Worm (Caenorhabditis elegans) whole organism, young adult: Measurements from ENCODE around the gene W03F9.2.

Experiments
- ZK185.1 ChIP-seq: sonication (generic microtip); optimal IDR thresholded peaks from 2 replicates; lab custom pipeline; 2016; ENCODE audit warnings: mild to moderate bottlenecking, missing genetic modification characterization, missing compliant biosample characterization; ENCODE audit not compliant: poor library complexity, severe bottlenecking
- akir-1 ChIP-seq: fragments of 200-800 bp; sonication (Bioruptor generic); optimal IDR thresholded peaks from 2 replicates; lab custom pipeline; 2018; ENCODE audit warnings: mild to moderate bottlenecking, missing genetic modification characterization, moderate library complexity, missing compliant biosample characterization
- athp-1 ChIP-seq: sonication (generic microtip); optimal IDR thresholded peaks from 2 replicates; lab custom pipeline; 2017; ENCODE audit warnings: mild to moderate bottlenecking, missing genetic modification characterization, missing compliant biosample characterization
- dpff-1 ChIP-seq: sonication (generic microtip); optimal IDR thresholded peaks from 2 replicates; lab custom pipeline; 2017; ENCODE audit warnings: mild to moderate bottlenecking, missing genetic modification characterization, missing compliant biosample characterization
- egrh-3 ChIP-seq: fragments of 200-800 bp; sonication (Bioruptor generic); IDR thresholded peaks from 2 replicates; pipeline ENCODE4 v1.3.6; 2022; ENCODE audit warnings: missing genetic modification reagents, missing genetic modification characterization, missing compliant biosample characterization
- gei-17 ChIP-seq: fragments of 200-800 bp; sonication (Bioruptor generic); optimal IDR thresholded peaks from 2 replicates; lab custom pipeline; 2018; ENCODE audit warnings: mild to moderate bottlenecking, missing genetic modification characterization, missing compliant biosample characterization
- lag-1 ChIP-seq: fragments of 200-800 bp; sonication (Bioruptor generic); IDR thresholded peaks from 2 replicates; pipeline ENCODE4 v1.3.6; 2022; ENCODE audit warnings: missing genetic modification reagents, missing genetic modification characterization, missing compliant biosample characterization
- lir-1 ChIP-seq: fragments of 200-800 bp; sonication (Bioruptor generic); conservative IDR thresholded peaks from 2 replicates; pipeline ENCODE4 v1.3.6; 2022; ENCODE audit warnings: missing genetic modification reagents, missing genetic modification characterization, missing compliant biosample characterization
- nfya-2 ChIP-seq: fragments of 200-800 bp; sonication (Bioruptor generic); IDR thresholded peaks from 2 replicates; pipeline ENCODE4 v1.3.6; 2022; ENCODE audit warnings: missing genetic modification reagents, missing genetic modification characterization, missing compliant biosample characterization
- nhr-80 ChIP-seq: sonication (generic microtip); optimal IDR thresholded peaks from 2 replicates; lab custom pipeline; 2016; ENCODE audit warnings: missing genetic modification characterization, missing compliant biosample characterization
- pha-4 ChIP-seq: fragments of 150-350 bp; sonication (generic microtip); optimal IDR thresholded peaks from 2 replicates; lab custom pipeline; 2014; ENCODE audit warnings: missing biosample characterization, missing genetic modification reagents, missing genetic modification characterization
- snpc-4 ChIP-seq, 5 experiments: fragments of 150-350 bp in 1 of 5; sonication (generic microtip) in 4 of 5; optimal IDR thresholded peaks; 2 replicates each; lab custom pipeline; 2014 to 2018; ENCODE audit warnings: missing genetic modification characterization in 5 of 5, missing biosample characterization in 3 of 5, antibody characterized with exemption in 2 of 5, mild to moderate bottlenecking in 2 of 5, missing compliant biosample characterization in 2 of 5, missing genotype in 2 of 5, moderate library complexity in 2 of 5, missing genetic modification reagents in 1 of 5
- unc-62 ChIP-seq: fragments of 150-350 bp; optimal IDR thresholded peaks from 2 replicates; lab custom pipeline; 2014; ENCODE audit warnings: missing biosample characterization, missing genetic modification reagents, missing genetic modification characterization

- no peak for TF ChIP-seq snpc-4 (GFP tag; optimal IDR thresholded peaks at IDR 0.05; lab: Kevin White, UChicago)
- TF ChIP-seq snpc-4 (tag; optimal IDR thresholded peaks at IDR 0.05; lab: Kevin White, UChicago): peak in 2 of 4 experiments; percentile 54 to 71
- TF ChIP-seq unc-62 (GFP tag; lab: Kevin White, UChicago): no peak
- TF ChIP-seq lag-1: no peak
- TF ChIP-seq egrh-3 (GFP tag; lab: Robert Waterston, UW): no peak
- no peak for TF ChIP-seq gei-17 (GFP tag; lab: Kevin White, UChicago)
- TF ChIP-seq athp-1 (tag; lab: Kevin White, UChicago): no peak
- no peak for TF ChIP-seq pha-4 (tag; lab: Kevin White, UChicago)
- TF ChIP-seq akir-1 (GFP tag; lab: Kevin White, UChicago): no peak
- no peak for TF ChIP-seq nhr-80 (tag; lab: Kevin White, UChicago)
- TF ChIP-seq dpff-1 (tag; lab: Kevin White, UChicago): no peak
- no peak for TF ChIP-seq nfya-2
- TF ChIP-seq lir-1: no peak
- no peak for TF ChIP-seq ZK185.1 (tag; lab: Kevin White, UChicago)
Measured at ce11 chrV:104474-104873, 23.4 kb downstream of the W03F9.2 start, which contains the start of gene picd-1.
